4 fruit fly cellular contexts compared by ENCODE assay signal in genomic region chrX:17076449-17077289, dm6.
TF ChIP-seq lines count a peak whose summit lies in the region.

No protein-coding gene starts in this region.

- no peak for TF ChIP-seq CTCF in whole organism, embryonic (GFP tag; optimal IDR thresholded peaks at IDR 0.05; lab: Kevin White, UChicago)

TF ChIP-seq in whole organism, adult, 20 proteins besides CTCF, POLR2A, EP300 and RAD21:
- TF ChIP-seq CG1620 (GFP tag; optimal IDR thresholded peaks at IDR 0.05; lab: Kevin White, UChicago) (peak; percentile 12), tj (GFP tag; optimal IDR thresholded peaks at IDR 0.05; lab: Kevin White, UChicago) (no peak), pad (GFP tag; optimal IDR thresholded peaks at IDR 0.05; lab: Kevin White, UChicago) (peak; percentile 27), kay (GFP tag; lab: Kevin White, UChicago; ENCODE audit: borderline replicate concordance) (no peak), CG33017 (tag; optimal IDR thresholded peaks at IDR 0.05; lab: Kevin White, UChicago) (no peak), Crg-1 (GFP tag; optimal IDR thresholded peaks at IDR 0.05; lab: Kevin White, UChicago) (peak; percentile 18)

TF ChIP-seq in whole organism, embryonic, 481 proteins besides CTCF, POLR2A, EP300 and RAD21:
- TF ChIP-seq sqz (GFP tag; optimal IDR thresholded peaks at IDR 0.05; lab: Kevin White, UChicago) (peak; percentile 57), CG10321 (GFP tag; IDR thresholded peaks at IDR 0.05; lab: Robert Waterston, UW) (peak; percentile 63; the same call in 1 of the 2 replicates), schlank (tag; optimal IDR thresholded peaks at IDR 0.05; lab: Kevin White, UChicago) (no peak), crol (GFP tag; IDR thresholded peaks at IDR 0.05; lab: Robert Waterston, UW) (peak; percentile 54), CG9437 (GFP tag; optimal IDR thresholded peaks at IDR 0.05; lab: Kevin White, UChicago) (no peak), Trl (optimal IDR thresholded peaks at IDR 0.05; lab: Kevin White, UChicago) (peak in 1 of 2 experiments; percentile 16), Trl (GFP tag; optimal IDR thresholded peaks at IDR 0.05; lab: Kevin White, UChicago) (no peak), CG18599 (GFP tag; optimal IDR thresholded peaks at IDR 0.05; lab: Kevin White, UChicago) (no peak), CG1832 (GFP tag; optimal IDR thresholded peaks at IDR 0.05; lab: Kevin White, UChicago) (peak; percentile 1), Stat92E (GFP tag; optimal IDR thresholded peaks at IDR 0.05; lab: Kevin White, UChicago) (peak in 1 of 3 experiments; percentile 50), Med (GFP tag; lab: Kevin White, UChicago) (peak; percentile 68), sens (GFP tag; lab: Kevin White, UChicago) (no peak), Dfd (GFP tag; optimal IDR thresholded peaks at IDR 0.05; lab: Kevin White, UChicago) (peak in 1 of 2 experiments; percentile 61), run (tag; optimal IDR thresholded peaks at IDR 0.05; lab: Kevin White, UChicago) (no peak), CG17385 (GFP tag; optimal IDR thresholded peaks at IDR 0.05; lab: Kevin White, UChicago) (peak; percentile 96), Adf1 (GFP tag; IDR thresholded peaks at IDR 0.05; lab: Robert Waterston, UW) (peak; percentile 65)

TF ChIP-seq in whole organism, pupa, 21 proteins besides CTCF, POLR2A, EP300 and RAD21:
- TF ChIP-seq CG4496 (GFP tag; IDR thresholded peaks at IDR 0.05; lab: Robert Waterston, UW) = peak; percentile 9; the same call in 1 of the 3 replicates
- no peak for TF ChIP-seq fd96Ca (GFP tag; IDR thresholded peaks at IDR 0.05; lab: Robert Waterston, UW)
- no peak for TF ChIP-seq Snoo (tag; optimal IDR thresholded peaks at IDR 0.05; lab: Kevin White, UChicago)
- TF ChIP-seq CG12605 (GFP tag; IDR thresholded peaks at IDR 0.05; lab: Robert Waterston, UW) = no peak
- TF ChIP-seq CG34367 (tag; optimal IDR thresholded peaks at IDR 0.05; lab: Kevin White, UChicago) = no peak
- TF ChIP-seq CG17806 (tag; optimal IDR thresholded peaks at IDR 0.05; lab: Kevin White, UChicago) = no peak
- TF ChIP-seq Pif1B (GFP tag; optimal IDR thresholded peaks at IDR 0.05; lab: Kevin White, UChicago) = no peak

TF ChIP-seq in whole organism, wandering third instar larva, 38 proteins besides CTCF, POLR2A, EP300 and RAD21:
- TF ChIP-seq N (GFP tag; optimal IDR thresholded peaks at IDR 0.05; lab: Kevin White, UChicago) (peak; percentile 39), Mio (GFP tag; optimal IDR thresholded peaks at IDR 0.05; lab: Kevin White, UChicago) (no peak)
